Worm (Caenorhabditis elegans) whole organism, L4 larva: Measurements from ENCODE around the gene R05H10.3.

Source experiments
- F49E8.2 ChIP-seq: sonication (generic microtip); optimal IDR thresholded peaks from 2 replicates; lab custom pipeline; 2016; ENCODE audit warnings: missing compliant biosample characterization, mild to moderate bottlenecking, missing genetic modification characterization, borderline replicate concordance
- T20F7.1 ChIP-seq: fragments of 200-800 bp; sonication (Bioruptor generic); optimal IDR thresholded peaks from 2 replicates; lab custom pipeline; 2018; ENCODE audit warnings: mild to moderate bottlenecking, missing genetic modification characterization, missing compliant biosample characterization
- Y5F2A.4 ChIP-seq: fragments of 200-800 bp; sonication (Bioruptor generic); optimal IDR thresholded peaks from 2 replicates; lab custom pipeline; 2018; ENCODE audit warnings: mild to moderate bottlenecking, missing genetic modification characterization, missing compliant biosample characterization
- aha-1 ChIP-seq: fragments of 150-350 bp; peaks from one replicate; lab custom pipeline; 2014; ENCODE audit warnings: missing biosample characterization, missing genetic modification characterization
- ceh-28 ChIP-seq: fragments of 150-350 bp; optimal IDR thresholded peaks from 2 replicates; lab custom pipeline; 2014; ENCODE audit warnings: missing biosample characterization, missing genetic modification reagents, missing genetic modification characterization
- ceh-82 ChIP-seq: sonication (generic microtip); optimal IDR thresholded peaks from 2 replicates; lab custom pipeline; 2017; ENCODE audit warnings: missing biosample characterization, missing genetic modification characterization
- ctbp-1 ChIP-seq: fragments of 200-800 bp; sonication (Bioruptor generic); IDR thresholded peaks from 2 replicates; pipeline ENCODE4 v1.3.6; 2022; ENCODE audit warnings: missing genetic modification reagents, missing genetic modification characterization, missing compliant biosample characterization
- daf-12 ChIP-seq: fragments of 150-350 bp; optimal IDR thresholded peaks from 2 replicates; lab custom pipeline; 2014; ENCODE audit warnings: missing biosample characterization, missing genetic modification reagents, missing genetic modification characterization
- daf-8 ChIP-seq: fragments of 200-800 bp; sonication (Bioruptor generic); IDR thresholded peaks from 2 replicates; pipeline ENCODE4 v1.3.6; 2022; ENCODE audit warnings: missing genetic modification characterization, missing compliant biosample characterization
- dmd-6 ChIP-seq: fragments of 200-800 bp; sonication (Bioruptor generic); IDR thresholded peaks from 2 replicates; pipeline ENCODE4 v1.3.6; 2022; ENCODE audit warnings: missing genetic modification reagents, missing genetic modification characterization, missing compliant biosample characterization
- dmd-8 ChIP-seq: fragments of 200-800 bp; sonication (Bioruptor generic); IDR thresholded peaks from 2 replicates; pipeline ENCODE4 v1.3.6; 2022; ENCODE audit warnings: missing genetic modification characterization, missing compliant biosample characterization
- dmd-9 ChIP-seq: fragments of 200-800 bp; sonication (Bioruptor generic); IDR thresholded peaks from 2 replicates; pipeline ENCODE4 v1.3.6; 2022; ENCODE audit warnings: missing genetic modification reagents, missing genetic modification characterization, missing compliant biosample characterization
- dpl-1 ChIP-seq: fragments of 150-350 bp; optimal IDR thresholded peaks from 2 replicates; lab custom pipeline; 2014; ENCODE audit warnings: missing biosample characterization, missing genetic modification reagents, missing genetic modification characterization
- duxl-1 ChIP-seq: sonication (generic microtip); optimal IDR thresholded peaks from 2 replicates; lab custom pipeline; 2016; ENCODE audit warnings: mild to moderate bottlenecking, missing genetic modification characterization, moderate library complexity, missing compliant biosample characterization; ENCODE audit not compliant: poor library complexity
- dve-1 ChIP-seq: sonication (generic microtip); optimal IDR thresholded peaks from 2 replicates; lab custom pipeline; 2017; ENCODE audit warnings: antibody characterized with exemption, mild to moderate bottlenecking, missing genetic modification characterization, missing compliant biosample characterization; ENCODE audit not compliant: insufficient read depth
- fkh-10 ChIP-seq: fragments of 150-350 bp; optimal IDR thresholded peaks from 2 replicates; lab custom pipeline; 2014; ENCODE audit warnings: missing biosample characterization, missing genetic modification reagents, missing genetic modification characterization
- fos-1 ChIP-seq: fragments of 150-350 bp; optimal IDR thresholded peaks from 2 replicates; lab custom pipeline; 2014; ENCODE audit warnings: missing biosample characterization, missing genetic modification characterization
- hif-1 ChIP-seq, 2 experiments: sonication (generic microtip); optimal IDR thresholded peaks; 2 replicates each; lab custom pipeline; 2016 to 2017; ENCODE audit warnings: missing compliant biosample characterization in 2 of 2, missing genetic modification characterization in 2 of 2, missing genetic modification reagents in 2 of 2, missing genotype in 2 of 2, mild to moderate bottlenecking in 1 of 2
- hlh-11 ChIP-seq: fragments of 200-800 bp; sonication (Bioruptor generic); optimal IDR thresholded peaks from 2 replicates; lab custom pipeline; 2018; ENCODE audit warnings: mild to moderate bottlenecking, missing genetic modification characterization, missing compliant biosample characterization
- hlh-30 ChIP-seq: sonication (generic microtip); optimal IDR thresholded peaks from 2 replicates; lab custom pipeline; 2017; ENCODE audit warnings: antibody characterized with exemption, mild to moderate bottlenecking, missing genetic modification characterization, missing compliant biosample characterization; ENCODE audit not compliant: insufficient read depth
- lim-7 ChIP-seq: fragments of 200-800 bp; sonication (Bioruptor generic); IDR thresholded peaks from 2 replicates; pipeline ENCODE4 v1.3.6; 2022; ENCODE audit warnings: missing genetic modification characterization, missing compliant biosample characterization
- lin-1 ChIP-seq: fragments of 200-800 bp; sonication (Bioruptor generic); IDR thresholded peaks from 2 replicates; pipeline ENCODE4 v1.3.6; 2022; ENCODE audit warnings: missing genetic modification reagents, missing genetic modification characterization, missing compliant biosample characterization
- lin-15B ChIP-seq: fragments of 150-350 bp; sonication (generic microtip); optimal IDR thresholded peaks from 3 replicates; lab custom pipeline; 2014; ENCODE audit warnings: missing biosample characterization, missing genetic modification characterization
- lin-29 ChIP-seq: fragments of 200-800 bp; sonication (Bioruptor generic); IDR thresholded peaks from 2 replicates; pipeline ENCODE4 v1.3.6; 2022; ENCODE audit warnings: missing genetic modification reagents, missing genetic modification characterization, missing compliant biosample characterization
- lin-38 ChIP-seq: fragments of 200-800 bp; sonication (Bioruptor generic); IDR thresholded peaks from 2 replicates; pipeline ENCODE4 v1.3.6; 2022; ENCODE audit warnings: missing genetic modification reagents, missing genetic modification characterization, missing compliant biosample characterization
- lin-39 ChIP-seq: fragments of 150-350 bp; optimal IDR thresholded peaks from 2 replicates; lab custom pipeline; 2014; ENCODE audit warnings: missing biosample characterization, missing genetic modification reagents, missing genetic modification characterization
- lsy-2 ChIP-seq, 2 experiments: fragments of 150-350 bp in 1 of 2; sonication (generic microtip) in 1 of 2; optimal IDR thresholded peaks; 2 replicates each; lab custom pipeline; 2014 to 2017; ENCODE audit warnings: missing biosample characterization in 2 of 2, missing genetic modification characterization in 2 of 2
- mxl-3 ChIP-seq: fragments of 200-800 bp; sonication (Bioruptor generic); optimal IDR thresholded peaks from 2 replicates; lab custom pipeline; 2018; ENCODE audit warnings: mild to moderate bottlenecking, missing genetic modification characterization, missing compliant biosample characterization
- nhr-10 ChIP-seq: fragments of 150-350 bp; optimal IDR thresholded peaks from 2 replicates; lab custom pipeline; 2014; ENCODE audit warnings: missing biosample characterization, missing genetic modification characterization
- nhr-237 ChIP-seq: sonication (generic microtip); optimal IDR thresholded peaks from 2 replicates; lab custom pipeline; 2017; ENCODE audit warnings: missing biosample characterization, missing genetic modification characterization
- nhr-25 ChIP-seq: sonication (generic microtip); optimal IDR thresholded peaks from 2 replicates; lab custom pipeline; 2017; ENCODE audit warnings: missing genetic modification characterization, mild to moderate bottlenecking, missing compliant biosample characterization, antibody characterized with exemption, moderate library complexity, borderline replicate concordance; ENCODE audit not compliant: insufficient read depth
- nhr-28 ChIP-seq: fragments of 150-350 bp; optimal IDR thresholded peaks from 2 replicates; lab custom pipeline; 2014; ENCODE audit warnings: missing biosample characterization, missing genetic modification characterization
- nhr-42 ChIP-seq: fragments of 200-800 bp; sonication (Bioruptor generic); IDR thresholded peaks from 2 replicates; pipeline ENCODE4 v1.3.6; 2022; ENCODE audit warnings: missing genetic modification characterization, missing compliant biosample characterization
- nhr-77 ChIP-seq: fragments of 150-350 bp; optimal IDR thresholded peaks from 2 replicates; lab custom pipeline; 2014; ENCODE audit warnings: missing biosample characterization, missing genetic modification characterization
- pha-4 ChIP-seq, 2 experiments: fragments of 150-350 bp in 1 of 2; fragments of 200-800 bp in 1 of 2; sonication (Bioruptor generic) in 1 of 2; IDR thresholded peaks in 1 of 2; optimal IDR thresholded peaks in 1 of 2; 2 replicates each; pipeline versions ENCODE4 v1.3.6 to Lab custom; 2014 to 2022; ENCODE audit warnings: missing genetic modification characterization in 2 of 2, missing genetic modification reagents in 2 of 2, missing biosample characterization in 1 of 2, missing compliant biosample characterization in 1 of 2
- php-3 ChIP-seq: fragments of 200-800 bp; sonication (Bioruptor generic); IDR thresholded peaks from 2 replicates; pipeline ENCODE4 v1.3.6; 2022; ENCODE audit warnings: missing genetic modification reagents, missing genetic modification characterization, missing compliant biosample characterization
- pqm-1 ChIP-seq: sonication (generic microtip); optimal IDR thresholded peaks from 2 replicates; lab custom pipeline; 2017; ENCODE audit warnings: missing biosample characterization, missing genetic modification characterization
- saeg-2 ChIP-seq: fragments of 200-800 bp; sonication (Bioruptor generic); IDR thresholded peaks from 2 replicates; pipeline ENCODE4 v1.3.6; 2022; ENCODE audit warnings: missing genetic modification reagents, missing genetic modification characterization, missing compliant biosample characterization
- skn-1 ChIP-seq: fragments of 150-350 bp; optimal IDR thresholded peaks from 2 replicates; lab custom pipeline; 2014; ENCODE audit warnings: missing biosample characterization, missing genetic modification characterization
- snpc-1.2 ChIP-seq: fragments of 200-800 bp; sonication (Bioruptor generic); IDR thresholded peaks from 2 replicates; pipeline ENCODE4 v1.3.6; 2022; ENCODE audit warnings: missing genetic modification reagents, missing genetic modification characterization, missing compliant biosample characterization
- unc-130 ChIP-seq: sonication (generic microtip); optimal IDR thresholded peaks from 2 replicates; lab custom pipeline; 2016; ENCODE audit warnings: missing genetic modification reagents, missing genetic modification characterization, missing compliant biosample characterization

Gene R05H10.3

DNA sequence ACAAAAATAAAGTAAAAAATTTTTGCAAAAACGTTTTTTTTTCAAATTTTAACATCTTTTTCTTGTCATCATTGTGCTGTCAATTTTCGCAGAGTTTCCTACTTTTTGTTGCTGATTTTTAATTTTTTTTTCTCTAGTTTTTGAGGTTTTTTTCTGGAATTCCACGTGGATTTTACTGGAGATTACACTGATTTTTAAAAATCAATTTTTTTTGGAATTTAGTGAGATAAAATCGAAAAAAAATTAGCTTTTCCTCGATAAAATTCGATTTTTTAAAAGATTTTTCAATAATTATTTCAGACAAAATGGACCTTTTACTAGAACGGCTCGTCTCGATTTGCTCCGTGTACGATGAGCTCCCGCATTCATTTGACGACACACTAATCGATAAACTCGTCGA is at the start of gene R05H10.3:
Gene R05H10.3, plus strand, starts transcription at position 301 of the 400 bp plus-strand sequence.
- TF ChIP-seq aha-1 (tag; lab: Kevin White, UChicago) (peak; percentile 11), T20F7.1 (GFP tag; lab: Kevin White, UChicago) (no peak)

DNA sequence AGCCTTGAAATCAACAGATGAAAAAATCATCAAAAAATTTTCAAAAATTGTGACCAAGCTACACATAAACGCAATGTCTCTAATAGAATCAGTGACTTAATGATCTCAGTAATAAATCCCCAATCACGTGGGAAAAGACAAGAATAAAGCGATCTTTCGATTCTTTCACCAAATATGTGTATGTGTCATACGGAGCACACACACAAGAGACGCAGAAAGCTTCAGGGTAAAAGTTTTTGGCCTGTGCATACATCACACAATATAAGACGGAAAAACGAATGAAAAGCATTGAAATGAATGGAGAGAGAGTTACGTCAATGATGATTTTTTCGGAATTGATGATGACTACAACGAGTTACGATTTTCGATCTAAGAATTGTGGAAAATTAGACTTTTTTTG is 49.3 kb upstream of the R05H10.3 start:
- TF ChIP-seq lin-39 (tag; lab: Kevin White, UChicago) = no peak
- peak; percentile 24 for TF ChIP-seq nhr-77 (tag; lab: Kevin White, UChicago)
- TF ChIP-seq dmd-8 (GFP tag; lab: Robert Waterston, UW) = no peak
- TF ChIP-seq daf-12 (tag; lab: Kevin White, UChicago) = no peak
- TF ChIP-seq nhr-237 (tag; lab: Kevin White, UChicago) = no peak
- TF ChIP-seq nhr-10 (tag; lab: Kevin White, UChicago) = no peak
- TF ChIP-seq fkh-10 = no peak
- no peak for TF ChIP-seq ctbp-1 (GFP tag; lab: Robert Waterston, UW)
- no peak for TF ChIP-seq fos-1 (tag; lab: Kevin White, UChicago)
- no peak for TF ChIP-seq nhr-42
- no peak for TF ChIP-seq daf-8 (GFP tag; lab: Robert Waterston, UW)
- TF ChIP-seq lsy-2 (tag; optimal IDR thresholded peaks at IDR 0.05; lab: Kevin White, UChicago) = no peak
- TF ChIP-seq ceh-82 (tag; lab: Kevin White, UChicago) = no peak
- TF ChIP-seq dpl-1 = no peak
- TF ChIP-seq hlh-30 (tag; lab: Kevin White, UChicago) = peak; percentile 1
- no peak for TF ChIP-seq php-3 (GFP tag; lab: Robert Waterston, UW)
- peak; percentile 8 for TF ChIP-seq dve-1 (tag; lab: Kevin White, UChicago)
- no peak for TF ChIP-seq saeg-2 (GFP tag; lab: Robert Waterston, UW)
- no peak for TF ChIP-seq hlh-11 (tag; lab: Kevin White, UChicago)
- no peak for TF ChIP-seq pha-4 (GFP tag; IDR thresholded peaks at IDR 0.05; lab: Robert Waterston, UW)
- peak; percentile 60 for TF ChIP-seq pha-4 (tag; optimal IDR thresholded peaks at IDR 0.05; lab: Kevin White, UChicago)
- no peak for TF ChIP-seq nhr-25
- TF ChIP-seq hif-1 (tag; optimal IDR thresholded peaks at IDR 0.05; lab: Kevin White, UChicago) = no peak
- no peak for TF ChIP-seq F49E8.2 (tag; lab: Kevin White, UChicago)
- TF ChIP-seq lin-29 (GFP tag; lab: Robert Waterston, UW) = no peak
- TF ChIP-seq duxl-1 = no peak
- TF ChIP-seq lin-1 (GFP tag; lab: Robert Waterston, UW) = no peak
- TF ChIP-seq dmd-9 (GFP tag; lab: Robert Waterston, UW) = no peak
- TF ChIP-seq mxl-3 (GFP tag; lab: Kevin White, UChicago) = no peak
- TF ChIP-seq lin-38 (GFP tag; lab: Robert Waterston, UW) = no peak
- TF ChIP-seq nhr-28 (tag; lab: Kevin White, UChicago) = peak; percentile 28
- TF ChIP-seq dmd-6 = peak; percentile 40; the same call in 1 of the 2 replicates
- TF ChIP-seq Y5F2A.4 = no peak
- no peak for TF ChIP-seq unc-130 (GFP tag; lab: Kevin White, UChicago)
- no peak for TF ChIP-seq snpc-1.2
- no peak for TF ChIP-seq pqm-1 (tag; lab: Kevin White, UChicago)
- no peak for TF ChIP-seq lin-15B
- no peak for TF ChIP-seq lim-7 (GFP tag; lab: Robert Waterston, UW)
- TF ChIP-seq ceh-28 = no peak
- no peak for TF ChIP-seq skn-1 (tag; lab: Kevin White, UChicago)
- peak; percentile 63 for TF ChIP-seq aha-1 (tag; lab: Kevin White, UChicago)
